Fruit fly (Drosophila melanogaster) S2 (cell line): ENCODE measurements around the gene Cfp1.

Experiments used
- CG8478 ChIP-seq: fragments of >200 bp; optimal IDR thresholded peaks from 2 replicates; lab custom pipeline; 2018
- CTCF ChIP-seq, 2 experiments: fragments of >200 bp; optimal IDR thresholded peaks; 2 replicates each; lab custom pipeline; 2018

The Cfp1 gene

DNA sequence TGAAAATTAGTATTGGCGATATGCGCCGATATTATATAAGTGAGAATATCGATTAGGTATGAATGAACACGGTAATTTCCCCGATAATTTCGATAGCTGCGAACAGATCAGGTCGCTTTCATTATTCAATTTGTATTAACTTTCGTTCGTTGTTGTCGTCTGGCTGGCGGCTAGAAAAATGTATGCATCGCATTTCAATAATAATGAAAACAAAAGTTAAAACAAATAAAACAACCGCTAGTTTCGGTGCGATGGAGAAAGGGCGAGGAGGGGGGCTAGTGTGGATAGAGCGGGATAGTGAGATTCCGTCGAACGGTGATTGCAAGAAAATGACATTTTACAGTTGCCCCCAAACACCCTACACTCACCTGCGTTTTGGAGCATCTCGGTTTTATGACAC, 48.3 kb downstream of the Cfp1 start:
- TF ChIP-seq CTCF (optimal IDR thresholded peaks at IDR 0.05; lab: Kevin White, UChicago), result no peak
- no peak for TF ChIP-seq CG8478 (lab: Kevin White, UChicago)

DNA sequence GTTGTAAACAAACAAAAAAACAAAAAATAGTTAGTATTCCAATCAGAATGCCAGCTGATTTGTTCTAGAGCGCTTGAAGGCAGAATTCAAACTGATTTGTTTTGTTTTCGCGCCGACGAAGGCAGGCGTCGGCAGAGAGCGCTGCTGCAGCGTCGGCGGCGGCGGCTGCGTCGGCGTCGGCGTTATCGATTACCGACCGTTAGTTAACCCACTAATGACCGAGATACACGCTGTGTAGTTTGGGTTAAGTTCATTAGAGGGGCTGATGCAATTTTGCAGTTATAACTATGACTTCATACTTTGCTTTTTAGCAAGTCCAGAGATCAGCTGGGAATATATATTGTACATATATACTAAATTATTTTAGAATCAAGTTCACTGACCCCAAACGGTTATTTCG, 49.6 kb downstream of the Cfp1 start, which contains the start of gene t:
t (minus strand) TSS at position 76 of the 400 bp plus-strand sequence.
- TF ChIP-seq CTCF (optimal IDR thresholded peaks at IDR 0.05; lab: Kevin White, UChicago) (no peak), CG8478 (lab: Kevin White, UChicago) (no peak)

DNA sequence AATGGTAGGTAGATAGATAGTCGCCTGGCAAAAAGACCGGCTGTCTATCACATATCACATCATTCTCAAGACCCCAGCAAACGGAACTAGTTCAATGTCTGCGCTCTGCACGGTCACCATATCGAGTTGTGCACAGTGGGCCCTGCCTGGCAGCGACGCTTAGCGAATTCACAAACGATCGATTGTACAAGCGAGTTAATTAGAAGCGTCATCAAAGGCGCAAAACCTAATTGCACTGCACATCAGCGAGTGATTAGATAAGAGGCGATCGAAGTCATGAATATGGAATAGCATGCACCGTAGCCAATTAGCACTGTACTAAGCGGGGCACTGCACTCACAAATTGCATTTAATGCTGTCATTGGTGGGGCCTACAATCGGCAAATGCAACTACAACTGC, 52.3 kb downstream of the Cfp1 start:
- TF ChIP-seq CTCF (optimal IDR thresholded peaks at IDR 0.05; lab: Kevin White, UChicago) (no peak), CG8478 (lab: Kevin White, UChicago) (no peak)
